Fruit fly (Drosophila melanogaster) whole organism, pupa: ENCODE results near the gene Nepl19.
A peak's percentile ranks its signal among the peaks of the same experiment; 100 is the strongest.

Experiments used
- CG14655 ChIP-seq: fragments of 200-800 bp; sonication (Bioruptor generic); optimal IDR thresholded peaks from 3 replicates; lab custom pipeline; 2017; ENCODE audit warnings: mild to moderate bottlenecking, missing biosample characterization, missing genetic modification reagents, missing genetic modification characterization
- CG32121 ChIP-seq: fragments of 200-800 bp; sonication (Bioruptor generic); IDR thresholded peaks from 2 replicates; pipeline ENCODE4 v1.3.6; 2022; ENCODE audit warnings: missing biosample characterization, missing genetic modification characterization
- CG4496 ChIP-seq: fragments of 200-800 bp; sonication (Bioruptor generic); IDR thresholded peaks from 3 replicates; pipeline ENCODE4 v1.3.6; 2022; ENCODE audit warnings: missing biosample characterization, missing genetic modification characterization
- CG8301 ChIP-seq: fragments of 200-800 bp; sonication (Bioruptor generic); optimal IDR thresholded peaks from 2 replicates; lab custom pipeline; 2018; ENCODE audit warnings: missing biosample characterization, mild to moderate bottlenecking, missing genetic modification characterization
- D1 ChIP-seq: fragments of 200-800 bp; sonication (Bioruptor generic); optimal IDR thresholded peaks from 2 replicates; lab custom pipeline; 2018; ENCODE audit warnings: missing biosample characterization, mild to moderate bottlenecking, missing genetic modification characterization, moderate library complexity
- EcR ChIP-seq: fragments of 200-800 bp; sonication (Bioruptor generic); optimal IDR thresholded peaks from 3 replicates; lab custom pipeline; 2019; ENCODE audit warnings: missing biosample characterization, missing genetic modification characterization, mild to moderate bottlenecking, moderate library complexity, missing genetic modification reagents
- Ets98B ChIP-seq: fragments of 200-800 bp; sonication (Bioruptor generic); IDR thresholded peaks from 2 replicates; pipeline ENCODE4 v1.3.6; 2022; ENCODE audit warnings: missing biosample characterization, missing genetic modification characterization
- Pif1A ChIP-seq: fragments of 200-800 bp; sonication (Bioruptor generic); optimal IDR thresholded peaks from 3 replicates; lab custom pipeline; 2016; ENCODE audit warnings: missing biosample characterization, missing genetic modification characterization
- rn ChIP-seq: fragments of 200-800 bp; sonication (Bioruptor generic); IDR thresholded peaks from 2 replicates; pipeline ENCODE4 v1.3.6; 2022; ENCODE audit warnings: missing biosample characterization, missing genetic modification characterization

dm6 chr3R:28888561-28889426 is 8.9 kb upstream of the Nepl19 start:
- TF ChIP-seq Pif1A (GFP tag; lab: Kevin White, UChicago), result peak; percentile 75
- peak; percentile 68 for TF ChIP-seq Ets98B
- peak; percentile 60; the same call in 1 of the 2 replicates for TF ChIP-seq CG32121 (GFP tag; lab: Robert Waterston, UW)
- TF ChIP-seq CG4496 (GFP tag; lab: Robert Waterston, UW), result peak; percentile 67
- peak; percentile 77 for TF ChIP-seq CG14655 (GFP tag; lab: Kevin White, UChicago)
- TF ChIP-seq CG8301 (tag; lab: Kevin White, UChicago), result peak; percentile 77
- 0 out of 2 replicates have a peak, but pooled peaks have one; percentile 12 for TF ChIP-seq rn
- no peak for TF ChIP-seq D1 (tag; lab: Kevin White, UChicago)
- peak; percentile 90 for TF ChIP-seq EcR (GFP tag; lab: Kevin White, UChicago)
